Worm (Caenorhabditis elegans): ENCODE results near the gene dhhc-9.

ce11 chrX:2427404-2427803 lies 25.6 kb upstream of the dhhc-9 start, which contains the start of gene gcy-31:
- no peak for TF ChIP-seq snpc-4 (GFP tag; optimal IDR thresholded peaks at IDR 0.05)
- no peak for TF ChIP-seq snpc-4 (tag; optimal IDR thresholded peaks at IDR 0.05)
- no peak for TF ChIP-seq lsy-27 (tag; optimal IDR thresholded peaks at IDR 0.05; ENCODE audit: borderline replicate concordance, insufficient read depth)
- TF ChIP-seq ceh-100 (GFP tag; IDR thresholded peaks at IDR 0.05) = no peak
- no peak for TF ChIP-seq ceh-79 (tag; optimal IDR thresholded peaks at IDR 0.05)
- TF ChIP-seq hmg-20 (GFP tag; IDR thresholded peaks at IDR 0.05) = no peak
- no peak for TF ChIP-seq ama-1 (optimal IDR thresholded peaks at IDR 0.05)
- TF ChIP-seq ama-1 (GFP tag; optimal IDR thresholded peaks at IDR 0.05) = no peak
- no peak for TF ChIP-seq ztf-26 (tag; optimal IDR thresholded peaks at IDR 0.05)
- TF ChIP-seq Y53G8AR.9 (GFP tag; conservative IDR thresholded peaks at IDR 0.05) = no peak
- TF ChIP-seq nhr-120 (GFP tag; IDR thresholded peaks at IDR 0.05) = no peak

Measured in whole organism, young adult.